Worm (Caenorhabditis elegans) whole organism, late embryonic: ENCODE data around the gene rsef-1.

Source experiments
- F13H6.1 ChIP-seq: sonication (generic microtip); optimal IDR thresholded peaks from 2 replicates; lab custom pipeline; 2016; ENCODE audit warnings: missing genetic modification characterization, missing compliant biosample characterization
- K09A11.1 ChIP-seq: sonication (generic microtip); optimal IDR thresholded peaks from 2 replicates; lab custom pipeline; 2017; ENCODE audit warnings: antibody characterized with exemption, mild to moderate bottlenecking, missing genetic modification characterization, missing compliant biosample characterization; ENCODE audit not compliant: insufficient read depth
- ceh-19 ChIP-seq: fragments of 200-800 bp; sonication (Bioruptor generic); optimal IDR thresholded peaks from 2 replicates; lab custom pipeline; 2018; ENCODE audit warnings: mild to moderate bottlenecking, missing genetic modification characterization, missing compliant biosample characterization
- hlh-30 ChIP-seq: sonication (generic microtip); optimal IDR thresholded peaks from 2 replicates; lab custom pipeline; 2017; ENCODE audit warnings: antibody characterized with exemption, missing genetic modification characterization, missing compliant biosample characterization; ENCODE audit not compliant: insufficient read depth
- hlh-8 ChIP-seq: sonication (generic microtip); optimal IDR thresholded peaks from 2 replicates; lab custom pipeline; 2016; ENCODE audit warnings: missing genotype, missing genetic modification characterization, missing compliant biosample characterization
- lin-11 ChIP-seq: fragments of 200-800 bp; sonication (Bioruptor generic); optimal IDR thresholded peaks from 2 replicates; lab custom pipeline; 2018; ENCODE audit warnings: mild to moderate bottlenecking, missing genetic modification characterization, missing compliant biosample characterization
- nhr-11 ChIP-seq: fragments of 150-350 bp; optimal IDR thresholded peaks from 2 replicates; lab custom pipeline; 2014; ENCODE audit warnings: missing biosample characterization, missing genetic modification characterization
- pat-9 ChIP-seq: fragments of 200-800 bp; sonication (Bioruptor generic); optimal IDR thresholded peaks from 2 replicates; lab custom pipeline; 2018; ENCODE audit warnings: mild to moderate bottlenecking, missing genetic modification characterization, moderate library complexity, missing compliant biosample characterization
- pha-4 ChIP-seq: fragments of 150-350 bp; optimal IDR thresholded peaks from 2 replicates; lab custom pipeline; 2018; ENCODE audit warnings: missing biosample characterization, missing genetic modification reagents, missing genetic modification characterization

DNA sequence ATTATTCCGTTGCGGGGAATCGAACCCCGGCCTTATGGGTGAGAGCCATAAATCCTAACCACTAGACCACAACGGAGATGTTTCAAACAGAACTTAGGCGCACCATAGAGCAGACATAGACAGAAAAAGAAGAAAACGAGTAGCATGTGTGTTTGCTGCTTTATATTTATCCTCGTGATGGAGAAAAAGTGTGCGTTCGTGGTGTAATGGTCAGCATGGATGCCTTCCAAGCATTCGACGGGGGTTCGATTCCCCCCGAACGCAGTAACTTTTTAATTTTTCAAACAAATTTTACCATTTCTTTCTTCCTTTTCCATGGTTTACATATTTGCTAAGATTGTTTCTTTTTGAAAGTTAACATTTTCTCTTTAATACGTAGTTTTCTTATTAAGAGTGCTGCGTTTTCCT, 23.2 kb downstream of the rsef-1 start:
- peak; percentile 75 for TF ChIP-seq hlh-30 (tag; lab: Kevin White, UChicago)
- peak; percentile 89 for TF ChIP-seq lin-11 (tag; lab: Kevin White, UChicago)
- TF ChIP-seq pat-9 = peak; percentile 92
- no peak for TF ChIP-seq pha-4 (tag; lab: Kevin White, UChicago)
- TF ChIP-seq nhr-11 = no peak
- peak; percentile 86 for TF ChIP-seq K09A11.1 (tag; lab: Kevin White, UChicago)
- TF ChIP-seq F13H6.1 (tag; lab: Kevin White, UChicago) = peak; percentile 92
- peak; percentile 97 for TF ChIP-seq ceh-19
- TF ChIP-seq hlh-8 (tag; lab: Kevin White, UChicago) = peak; percentile 93
